Fruit fly (Drosophila melanogaster): ENCODE results near the gene mbo.

mbo gene

dm6 chr3R:12717588-12718535 lies 39.0 kb upstream of the mbo start (continued):
- TF ChIP-seq slou (GFP tag; optimal IDR thresholded peaks at IDR 0.05), result no peak
- TF ChIP-seq CG16813 (GFP tag; IDR thresholded peaks at IDR 0.05; ENCODE audit: partially characterized antibody), result no peak
- peak; percentile 40 for TF ChIP-seq tin (GFP tag; optimal IDR thresholded peaks at IDR 0.05)
- peak; percentile 48 for TF ChIP-seq CG17385 (GFP tag; optimal IDR thresholded peaks at IDR 0.05)
- peak; percentile 81 for TF ChIP-seq CG18599 (GFP tag; optimal IDR thresholded peaks at IDR 0.05)
- no peak for TF ChIP-seq CG6791 (GFP tag; IDR thresholded peaks at IDR 0.05; ENCODE audit: partially characterized antibody)
- TF ChIP-seq CG4820 (GFP tag; optimal IDR thresholded peaks at IDR 0.05), result peak; percentile 2
- no peak for TF ChIP-seq h (optimal IDR thresholded peaks at IDR 0.05)
- no peak for TF ChIP-seq CG11093 (GFP tag; IDR thresholded peaks at IDR 0.05)
- TF ChIP-seq CkIIα-i1 (GFP tag; IDR thresholded peaks at IDR 0.05), result no peak
- TF ChIP-seq CG13624 (GFP tag; optimal IDR thresholded peaks at IDR 0.05), result peak; percentile 49
- peak; percentile 25 for TF ChIP-seq CG18262 (tag; optimal IDR thresholded peaks at IDR 0.05)
- 0 out of 2 replicates have a peak, but pooled peaks have one; percentile 21 for TF ChIP-seq Awh (GFP tag; IDR thresholded peaks at IDR 0.05)
- TF ChIP-seq Atf6 (GFP tag; IDR thresholded peaks at IDR 0.05), result peak; percentile 38
- no peak for TF ChIP-seq CG16863 (GFP tag; optimal IDR thresholded peaks at IDR 0.05)
- no peak for TF ChIP-seq Sin3A (optimal IDR thresholded peaks at IDR 0.05)
- TF ChIP-seq peb (GFP tag; IDR thresholded peaks at IDR 0.05), result peak; percentile 34; the same call in 1 of the 2 replicates
- TF ChIP-seq Vsx1 (GFP tag; optimal IDR thresholded peaks at IDR 0.05), result no peak
- TF ChIP-seq Six4 (GFP tag; optimal IDR thresholded peaks at IDR 0.05), result peak; percentile 25
- no peak for TF ChIP-seq dm (GFP tag; optimal IDR thresholded peaks at IDR 0.05)
- TF ChIP-seq Med (GFP tag), result peak; percentile 86
- TF ChIP-seq CG6813 (GFP tag; optimal IDR thresholded peaks at IDR 0.05), result peak; percentile 50
- peak; percentile 64; the same call in 2 of the 3 replicates for TF ChIP-seq CG11456 (GFP tag; IDR thresholded peaks at IDR 0.05)
- TF ChIP-seq CG1792 (GFP tag; optimal IDR thresholded peaks at IDR 0.05), result no peak
- TF ChIP-seq bcd (GFP tag; optimal IDR thresholded peaks at IDR 0.05), result peak; percentile 35
- TF ChIP-seq fd96Cb (tag; optimal IDR thresholded peaks at IDR 0.05), result peak; percentile 53
- TF ChIP-seq ac (GFP tag; optimal IDR thresholded peaks at IDR 0.05), result no peak
- TF ChIP-seq Lpt (GFP tag; optimal IDR thresholded peaks at IDR 0.05), result no peak
- no peak for TF ChIP-seq CTCF (GFP tag; optimal IDR thresholded peaks at IDR 0.05)
- peak; percentile 25 for TF ChIP-seq run (tag; optimal IDR thresholded peaks at IDR 0.05)
- TF ChIP-seq amos (GFP tag; IDR thresholded peaks at IDR 0.05; ENCODE audit: partially characterized antibody), result no peak
- no peak for TF ChIP-seq CG10431 (GFP tag; optimal IDR thresholded peaks at IDR 0.05)
- peak; percentile 47 to 67 for TF ChIP-seq Hr51 (GFP tag; optimal IDR thresholded peaks at IDR 0.05)
- TF ChIP-seq TFAM (GFP tag; optimal IDR thresholded peaks at IDR 0.05), result no peak
- peak; percentile 53; the same call in 1 of the 2 replicates for TF ChIP-seq ttk (GFP tag; IDR thresholded peaks at IDR 0.05)
- TF ChIP-seq HLH3B (GFP tag; IDR thresholded peaks at IDR 0.05), result peak; percentile 69
- TF ChIP-seq gsb (GFP tag; IDR thresholded peaks at IDR 0.05), result no peak
- no peak for TF ChIP-seq pzg (GFP tag; optimal IDR thresholded peaks at IDR 0.05)
- TF ChIP-seq ase (GFP tag; IDR thresholded peaks at IDR 0.05), result peak; percentile 56; the same call in 2 of the 3 replicates
- peak; percentile 6 for TF ChIP-seq CG5180 (GFP tag; optimal IDR thresholded peaks at IDR 0.05)
- no peak for TF ChIP-seq Nf-YB (GFP tag; optimal IDR thresholded peaks at IDR 0.05)
- TF ChIP-seq CG4424 (GFP tag; optimal IDR thresholded peaks at IDR 0.05), result peak; percentile 57
- TF ChIP-seq PHDP (tag; optimal IDR thresholded peaks at IDR 0.05), result peak; percentile 49
- peak; percentile 44 to 86 for TF ChIP-seq Pdp1 (GFP tag; optimal IDR thresholded peaks at IDR 0.05)
- TF ChIP-seq Rfx (GFP tag; IDR thresholded peaks at IDR 0.05), result peak; percentile 75
- TF ChIP-seq her (GFP tag; optimal IDR thresholded peaks at IDR 0.05), result peak; percentile 3
- TF ChIP-seq CG32532 (GFP tag; IDR thresholded peaks at IDR 0.05), result peak; percentile 79
- TF ChIP-seq sr (GFP tag; IDR thresholded peaks at IDR 0.05), result no peak
- no peak for TF ChIP-seq Tbp (GFP tag; optimal IDR thresholded peaks at IDR 0.05)
- TF ChIP-seq CG2202 (tag; optimal IDR thresholded peaks at IDR 0.05), result no peak
